Worm (Caenorhabditis elegans): ENCODE results near the gene srw-122.

- TF ChIP-seq ama-1 (optimal IDR thresholded peaks at IDR 0.05) (no peak), ama-1 (GFP tag; optimal IDR thresholded peaks at IDR 0.05) (no peak), madf-8 (GFP tag; conservative IDR thresholded peaks at IDR 0.05) (no peak), ztf-26 (tag; optimal IDR thresholded peaks at IDR 0.05) (no peak), nfya-1 (tag; optimal IDR thresholded peaks at IDR 0.05; ENCODE audit: borderline replicate concordance, insufficient read depth) (no peak), him-1 (tag; optimal IDR thresholded peaks at IDR 0.05) (no peak), unc-130 (GFP tag; optimal IDR thresholded peaks at IDR 0.05) (no peak), bed-1 (GFP tag; IDR thresholded peaks at IDR 0.05) (no peak), F57C9.4 (tag; optimal IDR thresholded peaks at IDR 0.05) (no peak), unc-62 (GFP tag; optimal IDR thresholded peaks at IDR 0.05) (no peak), dpl-1 (GFP tag; optimal IDR thresholded peaks at IDR 0.05) (no peak), K11D2.4 (GFP tag; IDR thresholded peaks at IDR 0.05) (no peak), lsy-27 (tag; optimal IDR thresholded peaks at IDR 0.05; ENCODE audit: borderline replicate concordance, insufficient read depth) (no peak), F33H1.4 (GFP tag; IDR thresholded peaks at IDR 0.05) (no peak), lin-35 (GFP tag; optimal IDR thresholded peaks at IDR 0.05) (no peak)
Observed at ce11 chrV:2985309-2985708, 33.3 kb upstream of the srw-122 start, which contains the start of gene srw-139.
